Worm (Caenorhabditis elegans): ENCODE measurements around the gene C25A8.2.

Gene C25A8.2

ce11 chrIV:7047762-7048178, 38.1 kb downstream of the C25A8.2 start (continued):
- no peak for TF ChIP-seq lin-15B (tag; optimal IDR thresholded peaks at IDR 0.05)
- TF ChIP-seq vab-15 (tag; optimal IDR thresholded peaks at IDR 0.05) = no peak
- no peak for TF ChIP-seq isw-1 (GFP tag; IDR thresholded peaks at IDR 0.05)

ce11 chrIV:7048637-7049245, 39.1 kb downstream of the C25A8.2 start:
- TF ChIP-seq nhr-71 (tag; optimal IDR thresholded peaks at IDR 0.05) (peak; percentile 62), hpl-2 (GFP tag; optimal IDR thresholded peaks at IDR 0.05) (no peak), ceh-63 (GFP tag; optimal IDR thresholded peaks at IDR 0.05) (no peak), fos-1 (tag; optimal IDR thresholded peaks at IDR 0.05) (no peak), grh-1 (GFP tag; IDR thresholded peaks at IDR 0.05) (peak; percentile 42; the same call in 1 of the 2 replicates), unc-62 (GFP tag; optimal IDR thresholded peaks at IDR 0.05) (no peak), nhr-237 (tag; optimal IDR thresholded peaks at IDR 0.05) (no peak), efl-1 (optimal IDR thresholded peaks at IDR 0.05) (no peak), efl-1 (GFP tag; optimal IDR thresholded peaks at IDR 0.05 in 1 of 2) (peak in 1 of 2 experiments; percentile 84), lin-13 (GFP tag; optimal IDR thresholded peaks at IDR 0.05) (no peak), unc-130 (tag; optimal IDR thresholded peaks at IDR 0.05) (no peak), snpc-4 (tag; optimal IDR thresholded peaks at IDR 0.05) (no peak), nhr-84 (tag; optimal IDR thresholded peaks at IDR 0.05) (no peak), ztf-4 (tag; optimal IDR thresholded peaks at IDR 0.05) (peak; percentile 6), blmp-1 (tag; optimal IDR thresholded peaks at IDR 0.05) (peak; percentile 10), hlh-4 (tag; optimal IDR thresholded peaks at IDR 0.05) (no peak), aha-1 (tag; optimal IDR thresholded peaks at IDR 0.05) (no peak), zag-1 (tag; optimal IDR thresholded peaks at IDR 0.05) (no peak), dsc-1 (tag; optimal IDR thresholded peaks at IDR 0.05) (no peak), nhr-77 (tag; optimal IDR thresholded peaks at IDR 0.05) (no peak), pqm-1 (tag; optimal IDR thresholded peaks at IDR 0.05) (no peak), efl-3 (GFP tag; optimal IDR thresholded peaks at IDR 0.05) (no peak), ces-1 (GFP tag; optimal IDR thresholded peaks at IDR 0.05) (no peak), sup-37 (GFP tag; optimal IDR thresholded peaks at IDR 0.05) (no peak), alr-1 (tag; optimal IDR thresholded peaks at IDR 0.05; ENCODE audit: borderline replicate concordance) (no peak), mef-2 (tag; optimal IDR thresholded peaks at IDR 0.05) (no peak), isw-1 (GFP tag; IDR thresholded peaks at IDR 0.05) (no peak), ztf-11 (tag; optimal IDR thresholded peaks at IDR 0.05) (no peak), fkh-8 (tag; optimal IDR thresholded peaks at IDR 0.05) (no peak), fkh-10 (GFP tag; optimal IDR thresholded peaks at IDR 0.05) (no peak), rnt-1 (tag; optimal IDR thresholded peaks at IDR 0.05) (no peak), nhr-76 (tag; optimal IDR thresholded peaks at IDR 0.05) (no peak), nhr-12 (tag; optimal IDR thresholded peaks at IDR 0.05) (no peak), nhr-85 (tag) (peak; percentile 85), tlp-1 (tag; optimal IDR thresholded peaks at IDR 0.05) (no peak), nhr-47 (tag; optimal IDR thresholded peaks at IDR 0.05) (peak; percentile 4), nhr-90 (tag; optimal IDR thresholded peaks at IDR 0.05; ENCODE audit: poor library complexity) (peak; percentile 4), ets-5 (GFP tag; IDR thresholded peaks at IDR 0.05) (no peak), unc-30 (tag; optimal IDR thresholded peaks at IDR 0.05) (no peak), dpl-1 (GFP tag; optimal IDR thresholded peaks at IDR 0.05) (no peak), swsn-7 (tag; optimal IDR thresholded peaks at IDR 0.05) (no peak), lin-35 (GFP tag; optimal IDR thresholded peaks at IDR 0.05) (peak in 1 of 2 experiments; percentile 66), mab-9 (GFP tag; IDR thresholded peaks at IDR 0.05) (no peak), mdl-1 (tag; optimal IDR thresholded peaks at IDR 0.05) (no peak), nhr-19 (GFP tag; conservative IDR thresholded peaks at IDR 0.05) (peak; percentile 57), elt-2 (tag; optimal IDR thresholded peaks at IDR 0.05) (peak; percentile 73), nhr-28 (tag; optimal IDR thresholded peaks at IDR 0.05) (no peak), fkh-4 (tag; optimal IDR thresholded peaks at IDR 0.05; ENCODE audit: borderline replicate concordance) (no peak), aly-2 (tag; optimal IDR thresholded peaks at IDR 0.05) (no peak)
